Worm (Caenorhabditis elegans): ENCODE results near the gene C25D7.5.

ce11 chrV:15065068-15065744 lies 12.8 kb downstream of the C25D7.5 start, which contains the start of gene C25D7.9:
- TF ChIP-seq ama-1 (optimal IDR thresholded peaks at IDR 0.05) (no peak), hmbx-1 (tag; optimal IDR thresholded peaks at IDR 0.05) (no peak), flt-1 (GFP tag; IDR thresholded peaks at IDR 0.05) (no peak), hnd-1 (tag; optimal IDR thresholded peaks at IDR 0.05) (no peak), sea-1 (GFP tag; conservative IDR thresholded peaks at IDR 0.05) (no peak), hmg-4 (GFP tag; optimal IDR thresholded peaks at IDR 0.05) (peak; percentile 75), B0310.2 (tag; optimal IDR thresholded peaks at IDR 0.05) (no peak), ets-7 (tag; optimal IDR thresholded peaks at IDR 0.05) (no peak)

All from whole organism, early embryonic.